Fruit fly (Drosophila melanogaster): ENCODE measurements around the gene CG43291.

The CG43291 gene

DNA sequence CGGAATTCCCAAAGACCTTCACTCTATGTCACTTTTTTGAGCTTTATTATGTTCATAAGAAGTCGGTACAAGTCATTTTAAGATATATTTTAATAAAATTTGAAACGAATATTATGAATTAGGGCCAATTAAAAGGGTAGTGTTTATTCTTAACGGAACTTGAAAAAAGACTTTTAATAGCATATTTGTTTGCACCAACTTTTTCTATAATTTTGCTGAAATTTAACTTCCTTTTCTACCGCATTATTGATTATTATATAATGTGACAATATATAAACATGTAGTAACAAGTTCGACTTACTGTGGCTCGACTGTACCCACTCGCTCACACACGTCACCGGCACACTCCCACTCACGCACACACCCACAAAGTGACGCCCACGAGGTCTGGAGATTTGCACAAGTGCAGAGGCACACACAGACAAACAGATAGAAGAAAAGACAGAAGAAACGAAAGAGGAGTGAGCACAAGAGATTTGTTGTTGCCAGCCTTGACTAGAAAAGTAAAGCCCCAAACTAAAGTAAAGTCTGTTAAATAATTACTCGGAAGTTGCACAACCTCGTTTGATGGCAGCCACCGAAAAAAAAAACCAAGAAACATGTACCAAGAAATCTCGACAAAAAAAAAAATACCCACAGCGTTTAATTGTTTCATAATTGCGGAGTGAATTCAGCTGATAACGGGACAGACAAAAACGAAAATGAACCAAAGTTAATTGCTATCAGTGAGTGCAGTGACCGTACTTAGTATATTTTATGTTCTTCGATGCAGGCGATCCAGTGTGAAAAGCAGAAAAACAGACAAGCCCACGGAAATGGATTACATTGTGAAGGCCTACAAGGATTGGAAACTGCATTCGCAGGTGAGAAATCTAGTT, 45.7 kb upstream of the CG43291 start (continued):
- TF ChIP-seq CG6808 (GFP tag; optimal IDR thresholded peaks at IDR 0.05) (peak; percentile 34), Eip93F (GFP tag; optimal IDR thresholded peaks at IDR 0.05) (peak; percentile 64), dsx (GFP tag; optimal IDR thresholded peaks at IDR 0.05; ENCODE audit: poor library complexity, severe bottlenecking) (peak; percentile 6), esn (GFP tag; optimal IDR thresholded peaks at IDR 0.05) (peak; percentile 65), CG32006 (GFP tag; optimal IDR thresholded peaks at IDR 0.05) (peak; percentile 81), CG9139 (GFP tag; optimal IDR thresholded peaks at IDR 0.05) (no peak), CG6163 (GFP tag; IDR thresholded peaks at IDR 0.05) (peak; percentile 55), acj6 (GFP tag; optimal IDR thresholded peaks at IDR 0.05) (peak; percentile 56), spab (GFP tag; optimal IDR thresholded peaks at IDR 0.05) (peak; percentile 29), Lpt (GFP tag; optimal IDR thresholded peaks at IDR 0.05) (peak; percentile 28), Smox (GFP tag; optimal IDR thresholded peaks at IDR 0.05) (peak; percentile 58), CG10669 (GFP tag; optimal IDR thresholded peaks at IDR 0.05) (peak; percentile 33), CG4318 (GFP tag; optimal IDR thresholded peaks at IDR 0.05) (peak; percentile 58), salr (GFP tag; optimal IDR thresholded peaks at IDR 0.05) (peak in 1 of 2 experiments; percentile 16), CG8119 (GFP tag; IDR thresholded peaks at IDR 0.05) (peak; percentile 68), Ets21C (GFP tag; optimal IDR thresholded peaks at IDR 0.05) (peak; percentile 31), CG11294 (GFP tag; IDR thresholded peaks at IDR 0.05) (no peak), CG16779 (tag; optimal IDR thresholded peaks at IDR 0.05) (no peak), vri (GFP tag; optimal IDR thresholded peaks at IDR 0.05) (peak; percentile 82), OdsH (GFP tag; optimal IDR thresholded peaks at IDR 0.05) (peak; percentile 61)

DNA sequence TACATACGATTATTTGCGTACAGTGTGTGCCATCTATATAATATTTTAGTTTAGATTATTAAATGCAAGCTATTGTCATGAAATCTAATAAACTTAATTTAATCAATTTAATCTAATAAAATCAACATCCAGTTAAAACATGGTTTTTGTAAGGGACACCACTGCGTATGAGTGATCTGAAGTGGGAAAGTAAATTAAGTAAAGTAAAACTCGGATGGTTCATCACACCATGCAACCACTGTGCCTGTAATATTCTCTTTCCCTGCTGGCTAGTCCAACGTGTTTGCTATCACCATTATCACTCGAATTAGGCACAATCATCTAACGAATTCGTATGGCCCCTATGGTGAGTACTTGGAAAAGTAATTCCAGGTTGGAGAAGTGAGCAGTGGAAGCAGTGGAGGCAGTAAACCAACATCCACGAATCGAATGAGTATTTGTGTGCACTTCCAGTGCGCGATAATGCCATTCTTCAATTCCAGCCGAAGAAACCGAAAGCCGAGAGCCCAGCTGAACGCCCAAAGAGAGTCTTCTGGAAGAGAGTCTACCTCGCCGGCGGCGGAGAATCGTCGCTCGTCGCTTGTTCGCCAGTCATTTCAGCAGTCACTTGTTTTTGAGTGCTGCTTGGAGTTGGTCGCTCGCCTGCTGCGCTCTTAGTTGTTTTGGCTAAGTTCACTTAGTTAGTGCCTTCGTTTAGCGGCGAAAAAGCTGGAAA, 44.3 kb upstream of the CG43291 start, which contains the start of gene red:
Gene red, plus strand, starts transcription at position 403 of the 715 bp plus-strand sequence.
- TF ChIP-seq fd59A (GFP tag; optimal IDR thresholded peaks at IDR 0.05) (no peak), fd85E (GFP tag; optimal IDR thresholded peaks at IDR 0.05) (no peak), CG3919 (GFP tag; optimal IDR thresholded peaks at IDR 0.05) (no peak), net (GFP tag; optimal IDR thresholded peaks at IDR 0.05) (peak; percentile 3), CG3032 (tag; optimal IDR thresholded peaks at IDR 0.05) (no peak), acj6 (GFP tag; optimal IDR thresholded peaks at IDR 0.05) (peak; percentile 44), Sox14 (GFP tag; optimal IDR thresholded peaks at IDR 0.05) (no peak), CG9139 (GFP tag; optimal IDR thresholded peaks at IDR 0.05) (peak; percentile 41), CG6808 (GFP tag; optimal IDR thresholded peaks at IDR 0.05) (peak; percentile 0), Eip93F (GFP tag; optimal IDR thresholded peaks at IDR 0.05) (no peak), CG4318 (GFP tag; optimal IDR thresholded peaks at IDR 0.05) (peak; percentile 16), CG11762 (GFP tag; optimal IDR thresholded peaks at IDR 0.05; ENCODE audit: insufficient read depth) (no peak), dac (GFP tag; optimal IDR thresholded peaks at IDR 0.05) (no peak), CG8119 (GFP tag; IDR thresholded peaks at IDR 0.05) (peak; percentile 55; the same call in 2 of the 3 replicates), CG31627 (GFP tag; optimal IDR thresholded peaks at IDR 0.05) (no peak), CG32006 (GFP tag; optimal IDR thresholded peaks at IDR 0.05) (peak; percentile 69), Hr38 (GFP tag; optimal IDR thresholded peaks at IDR 0.05) (no peak), Hr39 (GFP tag; optimal IDR thresholded peaks at IDR 0.05) (no peak), eg (GFP tag; IDR thresholded peaks at IDR 0.05) (peak; percentile 66), CG6792 (GFP tag; optimal IDR thresholded peaks at IDR 0.05) (no peak), Smox (GFP tag; optimal IDR thresholded peaks at IDR 0.05) (no peak), Ets21C (GFP tag; optimal IDR thresholded peaks at IDR 0.05) (no peak), achi (GFP tag; optimal IDR thresholded peaks at IDR 0.05) (peak; percentile 34), spab (GFP tag; optimal IDR thresholded peaks at IDR 0.05) (no peak), CG11902 (GFP tag; optimal IDR thresholded peaks at IDR 0.05) (no peak), CG8632 (GFP tag; optimal IDR thresholded peaks at IDR 0.05) (no peak), svp (GFP tag) (peak; percentile 67), dsx (GFP tag; optimal IDR thresholded peaks at IDR 0.05; ENCODE audit: poor library complexity, severe bottlenecking) (peak; percentile 43), Gug (GFP tag; IDR thresholded peaks at IDR 0.05) (peak; percentile 31; the same call in 1 of the 2 replicates), OdsH (GFP tag; optimal IDR thresholded peaks at IDR 0.05) (peak; percentile 15), CG1621 (tag; optimal IDR thresholded peaks at IDR 0.05) (no peak), Eip78C (GFP tag) (peak; percentile 58), lz (GFP tag; optimal IDR thresholded peaks at IDR 0.05) (no peak), CG10631 (GFP tag; optimal IDR thresholded peaks at IDR 0.05) (peak; percentile 35), CG15336 (GFP tag; IDR thresholded peaks at IDR 0.05) (peak; percentile 65), Lpt (GFP tag; optimal IDR thresholded peaks at IDR 0.05) (peak; percentile 28), Sox102F (GFP tag; optimal IDR thresholded peaks at IDR 0.05) (peak; percentile 25), CG10669 (GFP tag; optimal IDR thresholded peaks at IDR 0.05) (no peak), CG34406 (GFP tag; optimal IDR thresholded peaks at IDR 0.05) (no peak)
